Fruit fly (Drosophila melanogaster): Measurements from ENCODE around the gene lic.

- no peak for TF ChIP-seq CG7045 (GFP tag; optimal IDR thresholded peaks at IDR 0.05)
- TF ChIP-seq toe (GFP tag; optimal IDR thresholded peaks at IDR 0.05), result no peak
- TF ChIP-seq Clk (GFP tag; optimal IDR thresholded peaks at IDR 0.05), result no peak
- TF ChIP-seq ovo (GFP tag; optimal IDR thresholded peaks at IDR 0.05), result no peak
- no peak for TF ChIP-seq tj (GFP tag; optimal IDR thresholded peaks at IDR 0.05)
- TF ChIP-seq CG12768 (GFP tag; optimal IDR thresholded peaks at IDR 0.05), result no peak
- TF ChIP-seq cnc (optimal IDR thresholded peaks at IDR 0.05), result no peak
- TF ChIP-seq CG7101 (tag; optimal IDR thresholded peaks at IDR 0.05), result no peak
Measured at dm6 chrX:13143100-13143499, 52.2 kb downstream of the lic start.

Data from whole organism, adult.